Worm (Caenorhabditis elegans): ENCODE data around the gene dop-1.

DNA sequence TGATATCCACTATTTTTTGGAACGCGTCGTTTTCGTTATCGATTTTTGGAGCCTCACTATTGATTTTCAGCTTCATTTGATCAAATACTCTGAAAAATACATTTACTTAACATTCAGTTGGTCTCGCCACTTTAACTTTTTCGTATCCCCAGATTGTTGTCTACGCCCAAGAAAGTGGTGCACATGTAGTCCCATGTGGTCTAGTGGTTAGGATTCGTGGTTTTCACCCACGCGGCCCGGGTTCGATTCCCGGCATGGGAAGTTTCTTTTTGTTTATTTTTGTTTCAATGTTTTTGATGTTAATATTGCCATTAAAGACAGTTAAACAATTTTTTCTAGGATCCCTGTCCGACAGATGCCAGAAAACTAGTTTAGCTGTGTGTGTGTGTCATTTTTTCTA is 25.4 kb upstream of the dop-1 start:
- TF ChIP-seq pqm-1 (tag; optimal IDR thresholded peaks at IDR 0.05) (no peak), mxl-3 (GFP tag; optimal IDR thresholded peaks at IDR 0.05) (peak; percentile 58), mes-2 (tag; optimal IDR thresholded peaks at IDR 0.05; ENCODE audit: poor library complexity, severe bottlenecking) (peak; percentile 81), dmd-6 (GFP tag; IDR thresholded peaks at IDR 0.05) (peak; percentile 48), nhr-237 (tag; optimal IDR thresholded peaks at IDR 0.05) (no peak), skn-1 (tag; optimal IDR thresholded peaks at IDR 0.05) (no peak), unc-62 (GFP tag; optimal IDR thresholded peaks at IDR 0.05 in 1 of 2) (peak in 1 of 2 experiments; percentile 28), unc-62 (tag; optimal IDR thresholded peaks at IDR 0.05) (no peak), mep-1 (tag; optimal IDR thresholded peaks at IDR 0.05) (peak; percentile 74), aha-1 (tag) (peak; percentile 45), snpc-4 (tag; optimal IDR thresholded peaks at IDR 0.05) (no peak)

Data from whole organism, L4 larva.